Worm (Caenorhabditis elegans) whole organism, L3 larva: ENCODE measurements around the gene C14C6.2.

Experiments used
- ama-1 ChIP-seq: fragments of 150-350 bp; optimal IDR thresholded peaks from 2 replicates; lab custom pipeline; 2018
- ztf-11 ChIP-seq: fragments of 150-350 bp; optimal IDR thresholded peaks from 2 replicates; lab custom pipeline; 2014; ENCODE audit warnings: missing biosample characterization, missing genetic modification characterization

- TF ChIP-seq ztf-11 (tag; lab: Kevin White, UChicago): no peak
- no peak for TF ChIP-seq ama-1 (lab: Kevin White, UChicago)
Observed at ce11 chrV:574639-575038, 11.7 kb downstream of the C14C6.2 start, which contains the start of gene C14C6.13.
